Worm (Caenorhabditis elegans) whole organism, young adult: Measurements from ENCODE around the gene F52G3.5.

Experiments used
- B0019.2 ChIP-seq: fragments of 200-800 bp; sonication (Bioruptor generic); conservative IDR thresholded peaks from 2 replicates; pipeline ENCODE4 v1.3.6; 2022; ENCODE audit warnings: missing genetic modification reagents, missing genetic modification characterization, missing compliant biosample characterization
- C06A6.2 ChIP-seq: fragments of 200-800 bp; sonication (Bioruptor generic); conservative IDR thresholded peaks from 2 replicates; pipeline ENCODE4 v1.3.6; 2022; ENCODE audit warnings: missing genetic modification characterization, missing compliant biosample characterization
- F23B12.7 ChIP-seq: sonication (generic microtip); optimal IDR thresholded peaks from 2 replicates; lab custom pipeline; 2017; ENCODE audit warnings: missing genetic modification characterization, mild to moderate bottlenecking, missing compliant biosample characterization, antibody characterized with exemption, moderate library complexity; ENCODE audit not compliant: insufficient read depth
- T07F8.4 ChIP-seq: sonication (generic microtip); optimal IDR thresholded peaks from 2 replicates; lab custom pipeline; 2016; ENCODE audit warnings: mild to moderate bottlenecking, missing genetic modification characterization, moderate library complexity, missing compliant biosample characterization
- Y56A3A.18 ChIP-seq: fragments of 200-800 bp; sonication (Bioruptor generic); IDR thresholded peaks from 2 replicates; pipeline ENCODE4 v1.3.6; 2022; ENCODE audit warnings: missing genetic modification reagents, missing genetic modification characterization, missing compliant biosample characterization
- Y79H2A.3 ChIP-seq: fragments of 200-800 bp; sonication (Bioruptor generic); conservative IDR thresholded peaks from 2 replicates; pipeline ENCODE4 v1.3.6; 2022; ENCODE audit warnings: missing genetic modification reagents, missing genetic modification characterization, missing compliant biosample characterization
- Y95B8A.8 ChIP-seq: fragments of 200-800 bp; sonication (Bioruptor generic); IDR thresholded peaks from 2 replicates; pipeline ENCODE4 v1.3.6; 2022; ENCODE audit warnings: missing genetic modification reagents, missing genetic modification characterization, missing compliant biosample characterization
- ZK185.1 ChIP-seq: sonication (generic microtip); optimal IDR thresholded peaks from 2 replicates; lab custom pipeline; 2016; ENCODE audit warnings: mild to moderate bottlenecking, missing genetic modification characterization, missing compliant biosample characterization; ENCODE audit not compliant: poor library complexity, severe bottlenecking
- atf-7 ChIP-seq: sonication (generic microtip); optimal IDR thresholded peaks from 2 replicates; lab custom pipeline; 2017; ENCODE audit warnings: mild to moderate bottlenecking, missing genetic modification characterization, missing compliant biosample characterization
- attf-6 ChIP-seq: fragments of 200-800 bp; sonication (Bioruptor generic); IDR thresholded peaks from 2 replicates; pipeline ENCODE4 v1.3.6; 2022; ENCODE audit warnings: missing genetic modification reagents, missing genetic modification characterization, missing compliant biosample characterization
- cebp-1 ChIP-seq, 2 experiments: fragments of 200-800 bp in 1 of 2; sonication (Bioruptor generic) in 1 of 2; sonication (generic microtip) in 1 of 2; IDR thresholded peaks in 1 of 2; optimal IDR thresholded peaks in 1 of 2; 2 replicates each; pipeline versions ENCODE4 v1.3.6 to Lab custom; 2017 to 2022; ENCODE audit warnings: missing compliant biosample characterization in 2 of 2, missing genetic modification characterization in 2 of 2, mild to moderate bottlenecking in 1 of 2, missing genetic modification reagents in 1 of 2, moderate library complexity in 1 of 2
- ceh-100 ChIP-seq: fragments of 200-800 bp; sonication (Bioruptor generic); IDR thresholded peaks from 2 replicates; pipeline ENCODE4 v1.3.6; 2022; ENCODE audit warnings: missing genetic modification reagents, missing genetic modification characterization, missing compliant biosample characterization
- die-1 ChIP-seq: sonication (generic microtip); optimal IDR thresholded peaks from 2 replicates; lab custom pipeline; 2016; ENCODE audit warnings: missing genotype, mild to moderate bottlenecking, missing genetic modification characterization, missing compliant biosample characterization
- dox-1 ChIP-seq: fragments of 200-800 bp; sonication (Bioruptor generic); IDR thresholded peaks from 2 replicates; pipeline ENCODE4 v1.3.6; 2022; ENCODE audit warnings: missing genetic modification reagents, missing genetic modification characterization, missing compliant biosample characterization
- dpff-1 ChIP-seq: sonication (generic microtip); optimal IDR thresholded peaks from 2 replicates; lab custom pipeline; 2017; ENCODE audit warnings: mild to moderate bottlenecking, missing genetic modification characterization, missing compliant biosample characterization
- dpl-1 ChIP-seq: fragments of 150-350 bp; optimal IDR thresholded peaks from 2 replicates; lab custom pipeline; 2014; ENCODE audit warnings: missing biosample characterization, missing genetic modification reagents, missing genetic modification characterization
- efl-1 ChIP-seq: fragments of 150-350 bp; optimal IDR thresholded peaks from 2 replicates; lab custom pipeline; 2014; ENCODE audit warnings: missing biosample characterization, missing genetic modification reagents, missing genetic modification characterization
- egl-18 ChIP-seq: fragments of 200-800 bp; sonication (Bioruptor generic); IDR thresholded peaks from 2 replicates; pipeline ENCODE4 v1.3.6; 2022; ENCODE audit warnings: missing genetic modification reagents, missing genetic modification characterization, missing compliant biosample characterization
- egl-44 ChIP-seq: fragments of 200-800 bp; sonication (Bioruptor generic); IDR thresholded peaks from 2 replicates; pipeline ENCODE4 v1.3.6; 2022; ENCODE audit warnings: missing genetic modification reagents, missing genetic modification characterization, missing compliant biosample characterization
- gei-17 ChIP-seq: fragments of 200-800 bp; sonication (Bioruptor generic); optimal IDR thresholded peaks from 2 replicates; lab custom pipeline; 2018; ENCODE audit warnings: mild to moderate bottlenecking, missing genetic modification characterization, missing compliant biosample characterization
- hmg-20 ChIP-seq: fragments of 200-800 bp; sonication (Bioruptor generic); IDR thresholded peaks from 2 replicates; pipeline ENCODE4 v1.3.6; 2022; ENCODE audit warnings: missing genetic modification reagents, missing genetic modification characterization, missing compliant biosample characterization
- hrde-1 ChIP-seq: sonication (generic microtip); optimal IDR thresholded peaks from 2 replicates; lab custom pipeline; 2016; ENCODE audit warnings: missing genetic modification characterization, mild to moderate bottlenecking, missing compliant biosample characterization, moderate library complexity, missing genotype, missing genetic modification reagents, borderline replicate concordance
- let-526 ChIP-seq: fragments of 200-800 bp; sonication (Bioruptor generic); IDR thresholded peaks from 2 replicates; pipeline ENCODE4 v1.3.6; 2022; ENCODE audit warnings: missing genetic modification reagents, missing genetic modification characterization, missing compliant biosample characterization
- lin-26 ChIP-seq: fragments of 200-800 bp; sonication (Bioruptor generic); IDR thresholded peaks from 2 replicates; pipeline ENCODE4 v1.3.6; 2022; ENCODE audit warnings: missing genetic modification reagents, missing genetic modification characterization, missing compliant biosample characterization
- lsl-1 ChIP-seq: fragments of 200-800 bp; sonication (Bioruptor generic); optimal IDR thresholded peaks from 2 replicates; lab custom pipeline; 2018; ENCODE audit warnings: mild to moderate bottlenecking, missing genetic modification characterization, moderate library complexity, missing compliant biosample characterization
- lsy-27 ChIP-seq: sonication (generic microtip); optimal IDR thresholded peaks from 2 replicates; lab custom pipeline; 2017; ENCODE audit warnings: missing genetic modification characterization, mild to moderate bottlenecking, missing compliant biosample characterization, antibody characterized with exemption, missing genotype, borderline replicate concordance; ENCODE audit not compliant: insufficient read depth
- madf-3 ChIP-seq: fragments of 200-800 bp; sonication (Bioruptor generic); IDR thresholded peaks from 2 replicates; pipeline ENCODE4 v1.3.6; 2022; ENCODE audit warnings: missing genetic modification reagents, missing genetic modification characterization, missing compliant biosample characterization
- madf-6 ChIP-seq: fragments of 200-800 bp; sonication (Bioruptor generic); IDR thresholded peaks from 2 replicates; pipeline ENCODE4 v1.3.6; 2022; ENCODE audit warnings: missing genetic modification reagents, missing genetic modification characterization, missing compliant biosample characterization
- mcd-1 ChIP-seq: fragments of 200-800 bp; sonication (Bioruptor generic); IDR thresholded peaks from 2 replicates; pipeline ENCODE4 v1.3.6; 2022; ENCODE audit warnings: missing genetic modification reagents, missing genetic modification characterization, missing compliant biosample characterization
- nfyb-1 ChIP-seq: fragments of 200-800 bp; sonication (Bioruptor generic); IDR thresholded peaks from 2 replicates; pipeline ENCODE4 v1.3.6; 2022; ENCODE audit warnings: missing genetic modification reagents, missing genetic modification characterization, missing compliant biosample characterization
- nhr-179 ChIP-seq: sonication (generic microtip); optimal IDR thresholded peaks from 2 replicates; lab custom pipeline; 2016; ENCODE audit warnings: mild to moderate bottlenecking, missing genetic modification characterization, missing compliant biosample characterization
- rcor-1 ChIP-seq: fragments of 200-800 bp; sonication (Bioruptor generic); IDR thresholded peaks from 2 replicates; pipeline ENCODE4 v1.3.6; 2022; ENCODE audit warnings: missing genetic modification reagents, missing genetic modification characterization, missing compliant biosample characterization
- rec-8 ChIP-seq, 2 experiments: sonication (generic microtip); optimal IDR thresholded peaks; 2 replicates each; lab custom pipeline; 2016; ENCODE audit warnings: mild to moderate bottlenecking in 2 of 2, missing genetic modification characterization in 2 of 2, missing genetic modification reagents in 2 of 2, missing genotype in 2 of 2, missing biosample characterization in 1 of 2, missing compliant biosample characterization in 1 of 2, moderate library complexity in 1 of 2
- rpc-1 ChIP-seq, 2 experiments: fragments of 150-350 bp in 1 of 2; sonication (generic microtip) in 1 of 2; optimal IDR thresholded peaks; 2 replicates each; lab custom pipeline; 2014 to 2018; ENCODE audit warnings: missing biosample characterization in 1 of 2, missing genetic modification characterization in 1 of 2, missing genetic modification reagents in 1 of 2, missing genotype in 1 of 2
- snpc-1.1 ChIP-seq: sonication (generic microtip); optimal IDR thresholded peaks from 2 replicates; lab custom pipeline; 2017; ENCODE audit warnings: missing genetic modification characterization, mild to moderate bottlenecking, missing compliant biosample characterization, antibody characterized with exemption, moderate library complexity, missing genotype, missing genetic modification reagents; ENCODE audit not compliant: insufficient read depth
- snpc-1.3 ChIP-seq: sonication (generic microtip); optimal IDR thresholded peaks from 2 replicates; lab custom pipeline; 2017; ENCODE audit warnings: missing genetic modification characterization, mild to moderate bottlenecking, missing compliant biosample characterization, antibody characterized with exemption, moderate library complexity, missing genotype, missing genetic modification reagents; ENCODE audit not compliant: insufficient read depth
- snpc-3.4 ChIP-seq: sonication (generic microtip); optimal IDR thresholded peaks from 2 replicates; lab custom pipeline; 2017; ENCODE audit warnings: missing genetic modification characterization, mild to moderate bottlenecking, missing compliant biosample characterization, antibody characterized with exemption, moderate library complexity, missing genotype, missing genetic modification reagents
- snpc-4 ChIP-seq, 5 experiments: fragments of 150-350 bp in 1 of 5; sonication (generic microtip) in 4 of 5; optimal IDR thresholded peaks; 2 replicates each; lab custom pipeline; 2014 to 2018; ENCODE audit warnings: missing genetic modification characterization in 5 of 5, missing biosample characterization in 3 of 5, antibody characterized with exemption in 2 of 5, mild to moderate bottlenecking in 2 of 5, missing compliant biosample characterization in 2 of 5, missing genotype in 2 of 5, moderate library complexity in 2 of 5, missing genetic modification reagents in 1 of 5
- sptf-2 ChIP-seq: fragments of 200-800 bp; sonication (Bioruptor generic); optimal IDR thresholded peaks from 2 replicates; lab custom pipeline; 2018; ENCODE audit warnings: mild to moderate bottlenecking, missing genetic modification characterization, missing compliant biosample characterization
- tbp1 ChIP-seq: fragments of 200-800 bp; sonication (Bioruptor generic); optimal IDR thresholded peaks from 2 replicates; lab custom pipeline; 2018; ENCODE audit warnings: mild to moderate bottlenecking, missing genetic modification characterization, missing compliant biosample characterization
- tbx-9 ChIP-seq: sonication (generic microtip); optimal IDR thresholded peaks from 2 replicates; lab custom pipeline; 2016; ENCODE audit warnings: borderline replicate concordance, missing genetic modification characterization, inconsistent platforms, missing compliant biosample characterization
- unc-130 ChIP-seq: sonication (generic microtip); optimal IDR thresholded peaks from 2 replicates; lab custom pipeline; 2016; ENCODE audit warnings: missing genetic modification reagents, missing genetic modification characterization, missing compliant biosample characterization
- unc-62 ChIP-seq: fragments of 150-350 bp; optimal IDR thresholded peaks from 2 replicates; lab custom pipeline; 2014; ENCODE audit warnings: missing biosample characterization, missing genetic modification reagents, missing genetic modification characterization
- ztf-25 ChIP-seq: fragments of 200-800 bp; sonication (Bioruptor generic); IDR thresholded peaks from 2 replicates; pipeline ENCODE4 v1.3.6; 2022; ENCODE audit warnings: missing genetic modification reagents, missing genetic modification characterization, missing compliant biosample characterization

The F52G3.5 gene

DNA sequence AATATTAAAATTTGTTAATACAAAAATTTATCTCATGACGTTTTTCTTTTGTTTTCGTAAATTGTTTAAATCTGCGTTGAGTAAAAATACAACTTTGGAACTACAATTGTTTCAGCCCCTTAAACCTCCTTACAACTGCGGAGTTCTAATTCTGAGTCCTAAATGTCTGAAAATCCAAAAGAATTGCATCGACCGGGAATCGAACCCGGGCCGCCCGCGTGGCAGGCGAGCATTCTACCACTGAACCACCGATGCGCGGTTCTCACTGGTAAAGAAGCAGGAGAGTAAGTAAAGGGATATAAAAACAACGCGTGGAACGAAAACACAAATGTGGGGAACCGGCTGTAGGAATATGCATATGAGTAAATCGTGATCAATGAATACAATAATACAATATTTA lies 47.9 kb downstream of the F52G3.5 start:
- TF ChIP-seq T07F8.4 (tag; lab: Kevin White, UChicago) (peak; percentile 33), hrde-1 (no peak), lsy-27 (no peak), rec-8 (tag; optimal IDR thresholded peaks at IDR 0.05; lab: Kevin White, UChicago) (no peak), unc-130 (GFP tag; lab: Kevin White, UChicago) (peak; percentile 6), lsl-1 (GFP tag; lab: Kevin White, UChicago) (no peak), dox-1 (GFP tag; lab: Robert Waterston, UW) (peak; percentile 70; the same call in 1 of the 2 replicates), die-1 (tag; lab: Kevin White, UChicago) (peak; percentile 79), gei-17 (GFP tag; lab: Kevin White, UChicago) (no peak), attf-6 (GFP tag; lab: Robert Waterston, UW) (peak; percentile 35; the same call in 1 of the 2 replicates), F23B12.7 (peak; percentile 59), B0019.2 (GFP tag; lab: Robert Waterston, UW) (no peak), madf-3 (peak; percentile 74), mcd-1 (peak; percentile 40; the same call in 1 of the 2 replicates), madf-6 (peak; percentile 39; the same call in 1 of the 2 replicates), atf-7 (tag; lab: Kevin White, UChicago) (peak; percentile 9), rpc-1 (optimal IDR thresholded peaks at IDR 0.05; lab: Kevin White, UChicago) (peak; percentile 69), rpc-1 (tag; optimal IDR thresholded peaks at IDR 0.05; lab: Kevin White, UChicago) (peak; percentile 88), Y79H2A.3 (no peak), efl-1 (no peak), Y56A3A.18 (peak; percentile 67; the same call in 1 of the 2 replicates), Y95B8A.8 (GFP tag; lab: Robert Waterston, UW) (no peak), dpff-1 (tag; lab: Kevin White, UChicago) (no peak), egl-18 (GFP tag; lab: Robert Waterston, UW) (peak; percentile 62; the same call in 1 of the 2 replicates), rcor-1 (GFP tag; lab: Robert Waterston, UW) (0 out of 2 replicates have a peak, but pooled peaks have one; percentile 48), dpl-1 (no peak), ZK185.1 (tag; lab: Kevin White, UChicago) (peak; percentile 43), ceh-100 (GFP tag; lab: Robert Waterston, UW) (no peak), hmg-20 (peak; percentile 38; the same call in 1 of the 2 replicates), nhr-179 (peak; percentile 18), sptf-2 (GFP tag; lab: Kevin White, UChicago) (no peak), egl-44 (no peak), unc-62 (GFP tag; lab: Kevin White, UChicago) (no peak), snpc-1.3 (tag; lab: Kevin White, UChicago) (peak; percentile 50), lin-26 (GFP tag; lab: Robert Waterston, UW) (peak; percentile 87), nfyb-1 (GFP tag; lab: Robert Waterston, UW) (no peak), let-526 (0 out of 2 replicates have a peak, but pooled peaks have one; percentile 8), snpc-4 (GFP tag; optimal IDR thresholded peaks at IDR 0.05; lab: Kevin White, UChicago) (no peak), snpc-4 (tag; optimal IDR thresholded peaks at IDR 0.05; lab: Kevin White, UChicago) (peak in 3 of 4 experiments; percentile 40 to 76 (median 70)), ztf-25 (GFP tag; lab: Robert Waterston, UW) (peak; percentile 85), snpc-1.1 (tag; lab: Kevin White, UChicago) (peak; percentile 8), tbp1 (GFP tag; lab: Kevin White, UChicago) (peak; percentile 92), snpc-3.4 (tag; lab: Kevin White, UChicago) (peak; percentile 37), tbx-9 (no peak), C06A6.2 (GFP tag; lab: Robert Waterston, UW) (no peak), cebp-1 (GFP tag; IDR thresholded peaks at IDR 0.05; lab: Robert Waterston, UW) (0 out of 2 replicates have a peak, but pooled peaks have one; percentile 34), cebp-1 (tag; optimal IDR thresholded peaks at IDR 0.05; lab: Kevin White, UChicago) (no peak)
